Fruit fly (Drosophila melanogaster) whole organism, embryonic: ENCODE data around the gene CG6000.
A peak's percentile ranks its signal among the peaks of the same experiment; 100 is the strongest.

Experiments used
- Adf1 ChIP-seq: fragments of 200-800 bp; sonication (Bioruptor generic); IDR thresholded peaks from 2 replicates; pipeline ENCODE4 v1.3.6; 2022; ENCODE audit warnings: missing biosample characterization, missing genetic modification characterization
- CG10321 ChIP-seq: fragments of 200-800 bp; sonication (Bioruptor generic); IDR thresholded peaks from 2 replicates; pipeline ENCODE4 v1.3.6; 2022; ENCODE audit warnings: missing biosample characterization, missing genetic modification characterization
- CG16815 ChIP-seq: fragments of 200-800 bp; sonication (Bioruptor generic); optimal IDR thresholded peaks from 3 replicates; lab custom pipeline; 2017; ENCODE audit warnings: missing biosample characterization, mild to moderate bottlenecking, missing genetic modification characterization
- CG2116 ChIP-seq: fragments of 200-800 bp; sonication (Bioruptor generic); optimal IDR thresholded peaks from 3 replicates; lab custom pipeline; 2018; ENCODE audit warnings: missing biosample characterization, mild to moderate bottlenecking, missing genetic modification characterization
- CG3281 ChIP-seq: fragments of 200-800 bp; sonication (Bioruptor generic); optimal IDR thresholded peaks from 3 replicates; lab custom pipeline; 2017; ENCODE audit warnings: missing biosample characterization, mild to moderate bottlenecking, missing genetic modification characterization
- CG3838 ChIP-seq: fragments of 200-800 bp; sonication (Bioruptor generic); optimal IDR thresholded peaks from 3 replicates; lab custom pipeline; 2016; ENCODE audit warnings: missing biosample characterization, missing genetic modification characterization
- CG4360 ChIP-seq: fragments of 200-800 bp; sonication (Bioruptor generic); IDR thresholded peaks from 2 replicates; pipeline ENCODE4 v1.3.6; 2022; ENCODE audit warnings: missing biosample characterization, missing genetic modification characterization
- CG4730 ChIP-seq: fragments of 200-800 bp; sonication (Bioruptor generic); IDR thresholded peaks from 2 replicates; pipeline ENCODE4 v1.3.6; 2022; ENCODE audit warnings: missing biosample characterization, missing genetic modification characterization
- CG6272 ChIP-seq: fragments of 200-800 bp; sonication (Bioruptor generic); IDR thresholded peaks from 2 replicates; pipeline ENCODE4 v1.3.6; 2022; ENCODE audit warnings: missing biosample characterization, missing genetic modification characterization
- CG8281 ChIP-seq: fragments of 200-800 bp; sonication (Bioruptor generic); optimal IDR thresholded peaks from 2 replicates; lab custom pipeline; 2018; ENCODE audit warnings: missing biosample characterization, mild to moderate bottlenecking, missing genetic modification characterization, moderate library complexity
- CG8478 ChIP-seq: fragments of >200 bp; optimal IDR thresholded peaks from 2 replicates; lab custom pipeline; 2018
- CG9215 ChIP-seq: fragments of 200-800 bp; sonication (Bioruptor generic); IDR thresholded peaks from 2 replicates; pipeline ENCODE4 v1.3.6; 2022; ENCODE audit warnings: missing biosample characterization, missing genetic modification characterization
- CkIIα-i1 ChIP-seq: fragments of 200-800 bp; sonication (Bioruptor generic); IDR thresholded peaks from 2 replicates; pipeline ENCODE4 v1.3.6; 2022; ENCODE audit warnings: missing biosample characterization, missing genetic modification characterization
- D19A ChIP-seq: fragments of 200-800 bp; optimal IDR thresholded peaks from 3 replicates; lab custom pipeline; 2019; ENCODE audit warnings: missing biosample characterization, mild to moderate bottlenecking, missing genetic modification characterization, moderate library complexity
- Dbx ChIP-seq: fragments of 200-800 bp; sonication (Bioruptor generic); IDR thresholded peaks from 3 replicates; pipeline ENCODE4 v1.3.6; 2022; ENCODE audit warnings: missing biosample characterization, missing genetic modification characterization
- Fer1 ChIP-seq: fragments of 200-800 bp; sonication (Bioruptor generic); optimal IDR thresholded peaks from 2 replicates; lab custom pipeline; 2017; ENCODE audit warnings: missing biosample characterization, mild to moderate bottlenecking, missing genetic modification characterization
- Hr51 ChIP-seq, 2 experiments: fragments of 200-800 bp; sonication (Bioruptor generic); optimal IDR thresholded peaks; 2 replicates in 1 of 2; 3 replicates in 1 of 2; lab custom pipeline; 2016 to 2018; ENCODE audit warnings: missing biosample characterization in 2 of 2, missing genetic modification characterization in 2 of 2, mild to moderate bottlenecking in 1 of 2, moderate library complexity in 1 of 2
- Kr ChIP-seq: fragments of 200-800 bp; sonication (Bioruptor generic); optimal IDR thresholded peaks from 2 replicates; lab custom pipeline; 2017; ENCODE audit warnings: missing biosample characterization, mild to moderate bottlenecking, missing genetic modification characterization
- PHDP ChIP-seq: fragments of 200-800 bp; sonication (Bioruptor generic); optimal IDR thresholded peaks from 3 replicates; lab custom pipeline; 2018; ENCODE audit warnings: missing biosample characterization, mild to moderate bottlenecking, missing genetic modification characterization, moderate library complexity
- Ptx1 ChIP-seq: fragments of 200-800 bp; sonication (Bioruptor generic); IDR thresholded peaks from 2 replicates; pipeline ENCODE4 v1.3.6; 2022; ENCODE audit warnings: missing biosample characterization, missing genetic modification characterization
- Stat92E ChIP-seq, 3 experiments: fragments of >200 bp in 2 of 3; fragments of 200-800 bp in 1 of 3; sonication (Bioruptor generic) in 1 of 3; optimal IDR thresholded peaks; 2 replicates each; lab custom pipeline; 2017 to 2019; ENCODE audit warnings: missing biosample characterization in 3 of 3, missing genetic modification characterization in 3 of 3, mild to moderate bottlenecking in 1 of 3, moderate library complexity in 1 of 3
- YL-1 ChIP-seq: fragments of 200-800 bp; sonication (Bioruptor generic); optimal IDR thresholded peaks from 3 replicates; lab custom pipeline; 2017; ENCODE audit warnings: missing biosample characterization, mild to moderate bottlenecking, missing genetic modification characterization
- cato ChIP-seq: fragments of 200-800 bp; sonication (Bioruptor generic); optimal IDR thresholded peaks from 2 replicates; lab custom pipeline; 2016; ENCODE audit warnings: missing biosample characterization, missing genetic modification characterization, borderline replicate concordance
- corto ChIP-seq: fragments of 200-800 bp; sonication (Bioruptor generic); optimal IDR thresholded peaks from 2 replicates; lab custom pipeline; 2016; ENCODE audit warnings: missing biosample characterization, mild to moderate bottlenecking, missing genetic modification characterization, moderate library complexity
- dysf ChIP-seq: fragments of 200-800 bp; sonication (Bioruptor generic); IDR thresholded peaks from 3 replicates; pipeline ENCODE4 v1.3.6; 2022; ENCODE audit warnings: missing biosample characterization, missing genetic modification characterization
- ems ChIP-seq: fragments of 200-800 bp; sonication (Bioruptor generic); optimal IDR thresholded peaks from 3 replicates; lab custom pipeline; 2016; ENCODE audit warnings: missing biosample characterization, missing genetic modification characterization
- gce ChIP-seq: fragments of 200-800 bp; sonication (Bioruptor generic); IDR thresholded peaks from 3 replicates; pipeline ENCODE4 v1.3.6; 2022; ENCODE audit warnings: missing biosample characterization, missing genetic modification characterization
- grn ChIP-seq: fragments of 200-800 bp; sonication (Bioruptor generic); optimal IDR thresholded peaks from 3 replicates; lab custom pipeline; 2017; ENCODE audit warnings: missing biosample characterization, missing genetic modification characterization
- hth ChIP-seq: fragments of >200 bp; optimal IDR thresholded peaks from 2 replicates; lab custom pipeline; 2017; ENCODE audit warnings: inconsistent platforms
- nerfin-2 ChIP-seq: fragments of 200-800 bp; sonication (Bioruptor generic); IDR thresholded peaks from 2 replicates; pipeline ENCODE4 v1.3.6; 2022; ENCODE audit warnings: missing biosample characterization, missing genetic modification characterization; ENCODE audit not compliant: partially characterized antibody
- nom ChIP-seq: fragments of 200-800 bp; sonication (Bioruptor generic); optimal IDR thresholded peaks from 2 replicates; lab custom pipeline; 2017; ENCODE audit warnings: missing biosample characterization, missing genetic modification characterization, mild to moderate bottlenecking, moderate library complexity, missing genetic modification reagents
- onecut ChIP-seq: fragments of 200-800 bp; sonication (Bioruptor generic); IDR thresholded peaks from 2 replicates; pipeline ENCODE4 v1.3.6; 2022; ENCODE audit warnings: missing biosample characterization, missing genetic modification characterization
- slp2 ChIP-seq: fragments of 200-800 bp; sonication (Bioruptor generic); optimal IDR thresholded peaks from 2 replicates; lab custom pipeline; 2016; ENCODE audit warnings: missing biosample characterization, missing genetic modification characterization
- sqz ChIP-seq: fragments of 200-800 bp; sonication (Bioruptor generic); optimal IDR thresholded peaks from 3 replicates; lab custom pipeline; 2018; ENCODE audit warnings: missing biosample characterization, mild to moderate bottlenecking, missing genetic modification characterization
- tll ChIP-seq, 2 experiments: fragments of 200-800 bp in 1 of 2; fragments of >200 bp in 1 of 2; sonication (Bioruptor generic) in 1 of 2; optimal IDR thresholded peaks; 2 replicates each; lab custom pipeline; 2017 to 2019; ENCODE audit warnings: missing biosample characterization in 2 of 2, missing genetic modification characterization in 2 of 2, mild to moderate bottlenecking in 1 of 2, moderate library complexity in 1 of 2
- tx ChIP-seq: fragments of 200-800 bp; sonication (Bioruptor generic); optimal IDR thresholded peaks from 2 replicates; lab custom pipeline; 2016; ENCODE audit warnings: missing biosample characterization, missing genetic modification characterization
- zfh1 ChIP-seq: fragments of 200-800 bp; sonication (Bioruptor generic); IDR thresholded peaks from 3 replicates; pipeline ENCODE4 v1.3.6; 2022; ENCODE audit warnings: missing biosample characterization, missing genetic modification characterization

The CG6000 gene

dm6 chr3R:24021895-24022294, 32.3 kb upstream of the CG6000 start (continued):
- TF ChIP-seq PHDP (no peak), tll (GFP tag; optimal IDR thresholded peaks at IDR 0.05; lab: Kevin White, UChicago) (no peak), gce (no peak), Stat92E (GFP tag; optimal IDR thresholded peaks at IDR 0.05; lab: Kevin White, UChicago) (no peak)

- TF ChIP-seq CG3838 (GFP tag; lab: Kevin White, UChicago), result no peak
- TF ChIP-seq CG3281 (GFP tag; lab: Kevin White, UChicago), result no peak
- no peak for TF ChIP-seq tx (GFP tag; lab: Kevin White, UChicago)
- no peak for TF ChIP-seq cato (GFP tag; lab: Kevin White, UChicago)
- no peak for TF ChIP-seq CG2116 (GFP tag; lab: Kevin White, UChicago)
- TF ChIP-seq onecut (GFP tag; lab: Robert Waterston, UW), result no peak
- peak; percentile 16 for TF ChIP-seq nom (GFP tag; lab: Kevin White, UChicago)
Observed at dm6 chr3R:24024123-24024522, 30.1 kb upstream of the CG6000 start.

- TF ChIP-seq CG8478, result peak; percentile 73
- TF ChIP-seq CG10321 (GFP tag; lab: Robert Waterston, UW), result no peak
- TF ChIP-seq Ptx1 (GFP tag; lab: Robert Waterston, UW), result no peak
- TF ChIP-seq hth (lab: Kevin White, UChicago), result no peak
- no peak for TF ChIP-seq CG16815 (GFP tag; lab: Kevin White, UChicago)
- no peak for TF ChIP-seq D19A (tag; lab: Kevin White, UChicago)
- no peak for TF ChIP-seq Kr (GFP tag; lab: Kevin White, UChicago)
- peak; percentile 46; the same call in 1 of the 2 replicates for TF ChIP-seq CG4360 (GFP tag; lab: Robert Waterston, UW)
- no peak for TF ChIP-seq dysf
- no peak for TF ChIP-seq grn
- no peak for TF ChIP-seq CG6272
- no peak for TF ChIP-seq corto
- TF ChIP-seq CG4730 (GFP tag; lab: Robert Waterston, UW), result no peak
- TF ChIP-seq Hr51 (GFP tag; optimal IDR thresholded peaks at IDR 0.05; lab: Kevin White, UChicago), result no peak
- no peak for TF ChIP-seq sqz
- TF ChIP-seq YL-1, result no peak
- TF ChIP-seq slp2, result no peak
- no peak for TF ChIP-seq ems (GFP tag; lab: Kevin White, UChicago)
- no peak for TF ChIP-seq Adf1 (GFP tag; lab: Robert Waterston, UW)
- TF ChIP-seq nerfin-2 (GFP tag; lab: Robert Waterston, UW), result no peak
- TF ChIP-seq zfh1 (GFP tag; lab: Robert Waterston, UW), result 0 out of 3 replicates have a peak, but pooled peaks have one; percentile 27
- no peak for TF ChIP-seq CkIIα-i1 (GFP tag; lab: Robert Waterston, UW)
- TF ChIP-seq Fer1 (GFP tag; lab: Kevin White, UChicago), result no peak
- TF ChIP-seq CG9215 (GFP tag; lab: Robert Waterston, UW), result no peak
- TF ChIP-seq Dbx (GFP tag; lab: Robert Waterston, UW), result no peak
- no peak for TF ChIP-seq CG8281 (tag; lab: Kevin White, UChicago)
- TF ChIP-seq, all 482 proteins: peak for 3
Observed at dm6 chr3R:24024688-24025087, 29.5 kb upstream of the CG6000 start.
